Fruit fly (Drosophila melanogaster): Measurements from ENCODE around the gene CG8944.

Gene CG8944

DNA sequence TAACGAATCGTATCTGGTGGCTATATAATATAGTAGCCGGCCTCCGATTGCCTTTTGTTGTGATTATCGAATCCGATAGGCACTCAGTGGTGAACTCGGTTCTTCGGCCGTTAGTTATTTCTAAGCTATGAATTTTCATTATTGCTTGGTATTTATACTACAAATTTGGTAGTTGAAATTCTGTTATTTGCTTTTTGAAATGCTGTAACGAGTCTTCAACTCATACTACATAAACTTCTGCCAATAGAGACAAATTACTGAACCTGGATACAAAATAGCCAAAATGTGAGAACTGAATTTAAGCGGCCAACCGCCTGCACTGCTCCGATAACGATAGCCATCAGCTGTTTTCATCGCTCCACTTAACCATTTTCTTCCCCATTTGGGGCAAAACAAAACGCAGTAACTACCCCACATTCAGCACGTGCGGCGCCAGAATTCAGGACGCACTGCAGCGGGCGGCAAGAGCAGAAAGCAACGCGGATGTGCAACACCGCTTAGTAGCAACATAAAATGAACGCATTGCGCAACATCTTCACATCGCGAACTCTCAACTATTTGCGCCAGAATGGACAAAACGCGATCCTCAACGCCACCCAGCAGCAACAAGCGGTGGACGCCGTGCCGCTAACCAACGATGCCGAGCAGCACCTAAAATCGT lies 7.0 kb downstream of the CG8944 start, which contains the start of the genes CG11679 and CG8206:
Gene CG11679, minus strand, starts transcription at position 65 of the 661 bp plus-strand sequence.
Gene CG8206, plus strand, starts transcription at position 341 of the 661 bp plus-strand sequence.
- TF ChIP-seq Snoo (tag; optimal IDR thresholded peaks at IDR 0.05) = peak; percentile 48
- TF ChIP-seq Ets98B (GFP tag; IDR thresholded peaks at IDR 0.05) = no peak
- peak; percentile 33 for TF ChIP-seq CG15710 (tag; optimal IDR thresholded peaks at IDR 0.05)
- peak; percentile 10 for TF ChIP-seq CG8301 (tag; optimal IDR thresholded peaks at IDR 0.05)
- TF ChIP-seq CG8159 (tag; optimal IDR thresholded peaks at IDR 0.05) = peak; percentile 47
- no peak; the same call in 2 of the 3 replicates for TF ChIP-seq fd96Ca (GFP tag; IDR thresholded peaks at IDR 0.05)
- TF ChIP-seq CG9948 (tag; optimal IDR thresholded peaks at IDR 0.05) = peak; percentile 32
- no peak for TF ChIP-seq gl (tag; optimal IDR thresholded peaks at IDR 0.05)
- peak; percentile 29; the same call in 1 of the 2 replicates for TF ChIP-seq CG32121 (GFP tag; IDR thresholded peaks at IDR 0.05)
- no peak for TF ChIP-seq CG4496 (GFP tag; IDR thresholded peaks at IDR 0.05)
- peak; percentile 28 for TF ChIP-seq Pif1A (GFP tag; optimal IDR thresholded peaks at IDR 0.05)
- TF ChIP-seq rn (GFP tag; IDR thresholded peaks at IDR 0.05) = no peak
- TF ChIP-seq EcR (GFP tag; optimal IDR thresholded peaks at IDR 0.05) = peak; percentile 1

dm6 chrX:15737110-15737509 lies 8.9 kb downstream of the CG8944 start, which contains the start of gene Arp6:
Gene Arp6, minus strand, starts transcription at chrX:15737120.
- no peak for TF ChIP-seq Snoo (tag; optimal IDR thresholded peaks at IDR 0.05)
- TF ChIP-seq gl (tag; optimal IDR thresholded peaks at IDR 0.05) = no peak
- no peak for TF ChIP-seq CG4496 (GFP tag; IDR thresholded peaks at IDR 0.05)

DNA sequence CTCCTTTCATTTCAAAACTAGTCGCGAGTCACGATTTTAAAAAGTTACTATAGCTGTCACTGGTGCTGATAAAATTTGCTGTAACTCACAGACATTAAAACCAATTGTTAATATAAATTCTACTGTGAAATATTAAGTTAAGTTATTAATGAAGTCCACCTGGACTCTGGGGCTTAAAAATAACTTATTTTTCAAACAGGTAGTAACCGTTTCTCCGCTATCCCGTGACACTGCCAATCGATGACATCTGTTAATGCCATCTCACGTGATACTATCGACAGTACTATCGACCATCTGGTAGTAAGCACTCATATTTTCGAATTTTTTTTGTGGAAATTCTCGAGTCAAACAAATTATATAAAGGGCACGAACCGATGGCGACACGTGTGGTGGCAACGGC lies 12.0 kb downstream of the CG8944 start, which contains the start of the genes CG12379 and MagR:
Gene CG12379, minus strand, starts transcription at position 2 of the 400 bp plus-strand sequence.
Gene MagR, plus strand, starts transcription at position 276 of the 400 bp plus-strand sequence.
- TF ChIP-seq CG13204 (GFP tag; optimal IDR thresholded peaks at IDR 0.05) = no peak
- no peak for TF ChIP-seq CG10348 (GFP tag; IDR thresholded peaks at IDR 0.05)
- peak; percentile 0 for TF ChIP-seq CG17806 (tag; optimal IDR thresholded peaks at IDR 0.05)
- peak; percentile 40 for TF ChIP-seq CG8159 (tag; optimal IDR thresholded peaks at IDR 0.05)
- peak; percentile 6; the same call in 1 of the 3 replicates for TF ChIP-seq CG4496 (GFP tag; IDR thresholded peaks at IDR 0.05)
- TF ChIP-seq Pif1A (GFP tag; optimal IDR thresholded peaks at IDR 0.05) = no peak
- no peak for TF ChIP-seq Pif1B (GFP tag; optimal IDR thresholded peaks at IDR 0.05)
- no peak for TF ChIP-seq EcR (GFP tag; optimal IDR thresholded peaks at IDR 0.05)
- no peak for TF ChIP-seq CG12605 (GFP tag; IDR thresholded peaks at IDR 0.05)
- TF ChIP-seq CG32121 (GFP tag; IDR thresholded peaks at IDR 0.05) = no peak
- peak; percentile 0 for TF ChIP-seq Snoo (tag; optimal IDR thresholded peaks at IDR 0.05)
- no peak for TF ChIP-seq CG34367 (tag; optimal IDR thresholded peaks at IDR 0.05)
- TF ChIP-seq D1 (tag; optimal IDR thresholded peaks at IDR 0.05) = no peak
- TF ChIP-seq CG15710 (tag; optimal IDR thresholded peaks at IDR 0.05) = peak; percentile 54
- TF ChIP-seq CG8301 (tag; optimal IDR thresholded peaks at IDR 0.05) = peak; percentile 21
- TF ChIP-seq Ets98B (GFP tag; IDR thresholded peaks at IDR 0.05) = no peak
- TF ChIP-seq gl (tag; optimal IDR thresholded peaks at IDR 0.05) = no peak
- no peak for TF ChIP-seq CG14655 (GFP tag; optimal IDR thresholded peaks at IDR 0.05)
- TF ChIP-seq CG9948 (tag; optimal IDR thresholded peaks at IDR 0.05) = peak; percentile 28
- TF ChIP-seq rn (GFP tag; IDR thresholded peaks at IDR 0.05) = no peak
- TF ChIP-seq fd96Ca (GFP tag; IDR thresholded peaks at IDR 0.05) = no peak

DNA sequence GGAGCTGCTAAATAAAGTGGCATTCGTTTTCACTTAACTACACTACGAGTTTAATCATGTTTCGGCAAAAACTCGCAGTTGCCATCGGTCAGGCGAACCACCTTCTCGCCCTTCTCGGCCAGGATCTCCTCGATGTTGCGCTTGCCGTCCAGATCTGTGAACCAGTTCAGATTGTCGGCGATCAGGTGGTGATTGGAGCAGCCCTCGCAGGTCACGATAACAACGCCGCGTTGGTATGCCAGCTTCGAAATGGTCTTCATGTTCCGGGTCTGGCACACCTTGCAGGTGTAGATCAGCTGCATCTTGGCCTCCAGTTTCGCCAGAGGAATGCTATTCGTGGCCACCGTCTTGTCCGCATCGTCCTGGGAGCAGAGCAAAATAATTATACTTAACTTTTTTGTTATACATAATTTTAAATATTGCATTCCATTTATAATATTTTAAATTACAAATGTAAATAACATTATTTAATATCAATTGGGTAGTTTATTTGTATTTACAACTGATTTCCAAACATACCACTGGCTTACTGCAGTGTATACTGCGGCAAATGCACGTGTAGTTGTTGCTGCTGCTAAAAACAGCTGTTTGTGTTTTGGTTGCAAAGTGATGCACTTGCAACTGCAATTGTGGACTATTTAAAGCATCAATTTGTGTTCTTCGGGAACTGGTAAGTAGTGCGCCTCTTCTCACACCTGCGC lies 12.7 kb downstream of the CG8944 start:
- TF ChIP-seq CG12605 (GFP tag; IDR thresholded peaks at IDR 0.05) = peak; percentile 52
- no peak for TF ChIP-seq CG17806 (tag; optimal IDR thresholded peaks at IDR 0.05)
- no peak for TF ChIP-seq CG34367 (tag; optimal IDR thresholded peaks at IDR 0.05)
- TF ChIP-seq gl (tag; optimal IDR thresholded peaks at IDR 0.05) = no peak
- peak; percentile 48; the same call in 2 of the 3 replicates for TF ChIP-seq CG4496 (GFP tag; IDR thresholded peaks at IDR 0.05)
- TF ChIP-seq CG8159 (tag; optimal IDR thresholded peaks at IDR 0.05) = no peak
- no peak for TF ChIP-seq EcR (GFP tag; optimal IDR thresholded peaks at IDR 0.05)
- TF ChIP-seq rn (GFP tag; IDR thresholded peaks at IDR 0.05) = peak; percentile 25; the same call in 1 of the 2 replicates
- no peak for TF ChIP-seq fd96Ca (GFP tag; IDR thresholded peaks at IDR 0.05)
- TF ChIP-seq CG32121 (GFP tag; IDR thresholded peaks at IDR 0.05) = peak; percentile 21; the same call in 1 of the 2 replicates
- TF ChIP-seq CG8301 (tag; optimal IDR thresholded peaks at IDR 0.05) = no peak
- no peak for TF ChIP-seq Pif1A (GFP tag; optimal IDR thresholded peaks at IDR 0.05)
- no peak for TF ChIP-seq CG14655 (GFP tag; optimal IDR thresholded peaks at IDR 0.05)
- TF ChIP-seq Ets98B (GFP tag; IDR thresholded peaks at IDR 0.05) = peak; percentile 9; the same call in 1 of the 2 replicates
- TF ChIP-seq CG9948 (tag; optimal IDR thresholded peaks at IDR 0.05) = no peak

DNA sequence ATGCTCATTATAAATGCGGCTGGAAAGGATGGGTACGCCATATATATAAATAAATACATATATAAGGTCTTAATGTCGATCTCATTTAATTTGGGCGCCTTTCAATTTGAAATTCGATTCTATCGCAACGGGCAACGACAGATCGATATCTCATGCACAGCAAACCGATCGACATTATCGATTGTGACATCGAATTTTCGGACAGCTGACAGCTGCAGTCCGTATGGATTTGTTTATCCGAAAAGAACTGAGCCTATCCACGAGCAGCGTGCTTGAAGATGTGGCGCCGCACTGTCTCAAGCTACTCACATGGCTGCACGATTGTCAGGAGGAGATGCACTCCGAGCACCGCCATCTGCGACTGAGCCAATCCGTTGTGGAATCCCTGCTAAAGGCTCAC lies 14.1 kb downstream of the CG8944 start, which contains the start of gene CG8191:
Gene CG8191, plus strand, starts transcription at position 211 of the 400 bp plus-strand sequence.
- TF ChIP-seq CG8301 (tag; optimal IDR thresholded peaks at IDR 0.05) (no peak), CG10348 (GFP tag; IDR thresholded peaks at IDR 0.05) (no peak), Snoo (tag; optimal IDR thresholded peaks at IDR 0.05) (no peak), CG17806 (tag; optimal IDR thresholded peaks at IDR 0.05) (no peak), CG32121 (GFP tag; IDR thresholded peaks at IDR 0.05) (no peak), Pif1B (GFP tag; optimal IDR thresholded peaks at IDR 0.05) (no peak), CG34367 (tag; optimal IDR thresholded peaks at IDR 0.05) (no peak), rn (GFP tag; IDR thresholded peaks at IDR 0.05) (no peak), CG14655 (GFP tag; optimal IDR thresholded peaks at IDR 0.05) (no peak), gl (tag; optimal IDR thresholded peaks at IDR 0.05) (no peak), CG8159 (tag; optimal IDR thresholded peaks at IDR 0.05) (no peak), D1 (tag; optimal IDR thresholded peaks at IDR 0.05) (no peak), CG15710 (tag; optimal IDR thresholded peaks at IDR 0.05) (no peak), CG13204 (GFP tag; optimal IDR thresholded peaks at IDR 0.05) (no peak), EcR (GFP tag; optimal IDR thresholded peaks at IDR 0.05) (no peak), CG12605 (GFP tag; IDR thresholded peaks at IDR 0.05) (no peak), Pif1A (GFP tag; optimal IDR thresholded peaks at IDR 0.05) (no peak), fd96Ca (GFP tag; IDR thresholded peaks at IDR 0.05) (no peak), CG9948 (tag; optimal IDR thresholded peaks at IDR 0.05) (no peak)

All from whole organism, pupa.